Fruit fly (Drosophila melanogaster) whole organism, embryonic: Measurements from ENCODE around the gene CG3748.

ENCODE experiments used
- BtbVII ChIP-seq: fragments of 200-800 bp; sonication (Bioruptor generic); optimal IDR thresholded peaks from 3 replicates; lab custom pipeline; 2017; ENCODE audit warnings: missing biosample characterization, mild to moderate bottlenecking, missing genetic modification characterization
- CG11085 ChIP-seq: fragments of 200-800 bp; sonication (Bioruptor generic); IDR thresholded peaks from 2 replicates; pipeline ENCODE4 v1.3.6; 2022; ENCODE audit warnings: missing biosample characterization, missing genetic modification characterization
- CG11247 ChIP-seq: fragments of 200-800 bp; sonication (Bioruptor generic); IDR thresholded peaks from 2 replicates; pipeline ENCODE4 v1.3.6; 2022; ENCODE audit warnings: missing biosample characterization, missing genetic modification characterization
- CG11560 ChIP-seq: fragments of 200-800 bp; sonication (Bioruptor generic); IDR thresholded peaks from 3 replicates; pipeline ENCODE4 v1.3.6; 2022; ENCODE audit warnings: missing biosample characterization, missing genetic modification characterization
- CG11723 ChIP-seq: fragments of 200-800 bp; sonication (Bioruptor generic); optimal IDR thresholded peaks from 2 replicates; lab custom pipeline; 2017; ENCODE audit warnings: missing biosample characterization, mild to moderate bottlenecking, missing genetic modification characterization
- CG12744 ChIP-seq: fragments of 200-800 bp; sonication (Bioruptor generic); optimal IDR thresholded peaks from 2 replicates; lab custom pipeline; 2016; ENCODE audit warnings: missing biosample characterization, missing genetic modification characterization
- CG13624 ChIP-seq: fragments of 200-800 bp; sonication (Bioruptor generic); optimal IDR thresholded peaks from 2 replicates; lab custom pipeline; 2016; ENCODE audit warnings: missing biosample characterization, missing genetic modification characterization
- CG14050 ChIP-seq: fragments of 200-800 bp; sonication (Bioruptor generic); IDR thresholded peaks from 3 replicates; pipeline ENCODE4 v1.3.6; 2022; ENCODE audit warnings: missing biosample characterization, missing genetic modification characterization
- CG15073 ChIP-seq: fragments of 200-800 bp; sonication (Bioruptor generic); optimal IDR thresholded peaks from 2 replicates; lab custom pipeline; 2016; ENCODE audit warnings: missing biosample characterization, missing genetic modification characterization
- CG17359 ChIP-seq: fragments of 200-800 bp; sonication (Bioruptor generic); optimal IDR thresholded peaks from 3 replicates; lab custom pipeline; 2018; ENCODE audit warnings: missing biosample characterization, mild to moderate bottlenecking, missing genetic modification characterization, moderate library complexity
- CG1792 ChIP-seq: fragments of 200-800 bp; sonication (Bioruptor generic); optimal IDR thresholded peaks from 2 replicates; lab custom pipeline; 2016; ENCODE audit warnings: missing biosample characterization, missing genetic modification characterization
- CG18764 ChIP-seq: fragments of 200-800 bp; sonication (Bioruptor generic); optimal IDR thresholded peaks from 3 replicates; lab custom pipeline; 2016; ENCODE audit warnings: missing biosample characterization, missing genetic modification characterization
- CG30403 ChIP-seq: fragments of 200-800 bp; sonication (Bioruptor generic); optimal IDR thresholded peaks from 3 replicates; lab custom pipeline; 2016; ENCODE audit warnings: missing biosample characterization, missing genetic modification characterization
- CG4328 ChIP-seq: fragments of 200-800 bp; sonication (Bioruptor generic); optimal IDR thresholded peaks from 3 replicates; lab custom pipeline; 2017; ENCODE audit warnings: missing biosample characterization, missing genetic modification reagents, missing genetic modification characterization
- CG6791 ChIP-seq: fragments of 200-800 bp; sonication (Bioruptor generic); IDR thresholded peaks from 3 replicates; pipeline ENCODE4 v1.3.6; 2022; ENCODE audit warnings: missing biosample characterization, missing genetic modification characterization; ENCODE audit not compliant: partially characterized antibody
- CG7786 ChIP-seq: fragments of 200-800 bp; sonication (Bioruptor generic); optimal IDR thresholded peaks from 2 replicates; lab custom pipeline; 2016; ENCODE audit warnings: missing biosample characterization, missing genetic modification characterization
- CG7928 ChIP-seq: fragments of 200-800 bp; sonication (Bioruptor generic); optimal IDR thresholded peaks from 2 replicates; lab custom pipeline; 2017; ENCODE audit warnings: missing biosample characterization, mild to moderate bottlenecking, missing genetic modification characterization
- D ChIP-seq, 2 experiments: fragments of 200-800 bp in 1 of 2; fragments of >200 bp in 1 of 2; sonication (Bioruptor generic) in 1 of 2; optimal IDR thresholded peaks; 2 replicates in 1 of 2; 3 replicates in 1 of 2; lab custom pipeline; 2017; ENCODE audit warnings: mild to moderate bottlenecking in 1 of 2, missing biosample characterization in 1 of 2, missing genetic modification characterization in 1 of 2, missing genetic modification reagents in 1 of 2
- D19A ChIP-seq: fragments of 200-800 bp; optimal IDR thresholded peaks from 3 replicates; lab custom pipeline; 2019; ENCODE audit warnings: missing biosample characterization, mild to moderate bottlenecking, missing genetic modification characterization, moderate library complexity
- Dbx ChIP-seq: fragments of 200-800 bp; sonication (Bioruptor generic); IDR thresholded peaks from 3 replicates; pipeline ENCODE4 v1.3.6; 2022; ENCODE audit warnings: missing biosample characterization, missing genetic modification characterization
- Dip3 ChIP-seq: fragments of 200-800 bp; sonication (Bioruptor generic); optimal IDR thresholded peaks from 3 replicates; lab custom pipeline; 2016; ENCODE audit warnings: missing biosample characterization, missing genetic modification characterization
- Dll ChIP-seq: fragments of 200-800 bp; sonication (Bioruptor generic); IDR thresholded peaks from 4 replicates; pipeline ENCODE4 v1.3.6; 2022; ENCODE audit warnings: missing biosample characterization, missing genetic modification characterization; ENCODE audit not compliant: partially characterized antibody
- HLH54F ChIP-seq: fragments of 200-800 bp; sonication (Bioruptor generic); optimal IDR thresholded peaks from 3 replicates; lab custom pipeline; 2016; ENCODE audit warnings: missing biosample characterization, missing genetic modification characterization
- Hr78 ChIP-seq, 2 experiments: fragments of 200-800 bp in 1 of 2; fragments of >200 bp in 1 of 2; sonication (Bioruptor generic) in 1 of 2; optimal IDR thresholded peaks; 2 replicates each; lab custom pipeline; 2017 to 2019; ENCODE audit warnings: missing biosample characterization in 2 of 2, missing genetic modification characterization in 2 of 2, mild to moderate bottlenecking in 1 of 2, moderate library complexity in 1 of 2
- Lim3 ChIP-seq: fragments of 200-800 bp; sonication (Bioruptor generic); IDR thresholded peaks from 2 replicates; pipeline ENCODE4 v1.3.6; 2022; ENCODE audit warnings: missing biosample characterization, missing genetic modification characterization
- Med ChIP-seq: fragments of 200-800 bp; sonication (Bioruptor generic); peaks from one replicate; lab custom pipeline; 2016; ENCODE audit warnings: missing biosample characterization, missing genetic modification characterization, mild to moderate bottlenecking, inconsistent platforms, moderate library complexity
- Mes4 ChIP-seq: fragments of 200-800 bp; sonication (Bioruptor generic); optimal IDR thresholded peaks from 2 replicates; lab custom pipeline; 2016; ENCODE audit warnings: missing biosample characterization, missing genetic modification characterization
- Myb ChIP-seq: fragments of 200-800 bp; sonication (Bioruptor generic); optimal IDR thresholded peaks from 2 replicates; lab custom pipeline; 2016; ENCODE audit warnings: missing biosample characterization, missing genetic modification characterization
- Pdp1 ChIP-seq, 2 experiments: fragments of 200-800 bp; sonication (Bioruptor generic); optimal IDR thresholded peaks; 3 replicates each; lab custom pipeline; 2016; ENCODE audit warnings: missing biosample characterization in 2 of 2, missing genetic modification characterization in 2 of 2, mild to moderate bottlenecking in 1 of 2, moderate library complexity in 1 of 2
- Spps ChIP-seq: fragments of 200-800 bp; sonication (Bioruptor generic); optimal IDR thresholded peaks from 2 replicates; lab custom pipeline; 2018; ENCODE audit warnings: missing biosample characterization, mild to moderate bottlenecking, missing genetic modification characterization
- Sry-β ChIP-seq: fragments of 200-800 bp; sonication (Bioruptor generic); optimal IDR thresholded peaks from 2 replicates; lab custom pipeline; 2018; ENCODE audit warnings: missing biosample characterization, mild to moderate bottlenecking, missing genetic modification characterization, moderate library complexity
- Tbp ChIP-seq: fragments of >200 bp; optimal IDR thresholded peaks from 2 replicates; lab custom pipeline; 2018; ENCODE audit warnings: missing biosample characterization, missing genetic modification characterization
- crc ChIP-seq: fragments of 200-800 bp; sonication (Bioruptor generic); optimal IDR thresholded peaks from 2 replicates; lab custom pipeline; 2016; ENCODE audit warnings: missing biosample characterization, missing genetic modification characterization
- croc ChIP-seq: fragments of 200-800 bp; sonication (Bioruptor generic); conservative IDR thresholded peaks from 3 replicates; pipeline ENCODE4 v1.3.6; 2022; ENCODE audit warnings: missing biosample characterization, missing genetic modification characterization
- dati ChIP-seq: fragments of 200-800 bp; sonication (Bioruptor generic); IDR thresholded peaks from 2 replicates; pipeline ENCODE4 v1.3.6; 2022; ENCODE audit warnings: missing biosample characterization, missing genetic modification characterization
- dysf ChIP-seq: fragments of 200-800 bp; sonication (Bioruptor generic); IDR thresholded peaks from 3 replicates; pipeline ENCODE4 v1.3.6; 2022; ENCODE audit warnings: missing biosample characterization, missing genetic modification characterization
- emc ChIP-seq: fragments of 200-800 bp; sonication (Bioruptor generic); optimal IDR thresholded peaks from 2 replicates; lab custom pipeline; 2016; ENCODE audit warnings: missing biosample characterization, missing genetic modification characterization
- ewg ChIP-seq: fragments of 200-800 bp; sonication (Bioruptor generic); optimal IDR thresholded peaks from 3 replicates; lab custom pipeline; 2017; ENCODE audit warnings: mild to moderate bottlenecking, missing biosample characterization, missing genetic modification reagents, missing genetic modification characterization
- eyg ChIP-seq: fragments of 200-800 bp; sonication (Bioruptor generic); optimal IDR thresholded peaks from 3 replicates; lab custom pipeline; 2016; ENCODE audit warnings: missing biosample characterization, missing genetic modification characterization
- h ChIP-seq: fragments of >200 bp; optimal IDR thresholded peaks from 2 replicates; lab custom pipeline; 2017
- ham ChIP-seq: fragments of 200-800 bp; sonication (Bioruptor generic); IDR thresholded peaks from 2 replicates; pipeline ENCODE4 v1.3.6; 2022; ENCODE audit warnings: missing biosample characterization, missing genetic modification characterization
- her ChIP-seq: fragments of 200-800 bp; sonication (Bioruptor generic); optimal IDR thresholded peaks from 2 replicates; lab custom pipeline; 2016; ENCODE audit warnings: missing biosample characterization, missing genetic modification characterization
- lola ChIP-seq, 3 experiments: fragments of >200 bp in 2 of 3; fragments of 200-800 bp in 1 of 3; sonication (Bioruptor generic) in 1 of 3; optimal IDR thresholded peaks; 2 replicates each; lab custom pipeline; 2017 to 2019; ENCODE audit warnings: missing biosample characterization in 3 of 3, missing genetic modification characterization in 3 of 3, mild to moderate bottlenecking in 1 of 3, moderate library complexity in 1 of 3
- nmo ChIP-seq: fragments of 200-800 bp; sonication (Bioruptor generic); optimal IDR thresholded peaks from 2 replicates; lab custom pipeline; 2018; ENCODE audit warnings: missing biosample characterization, mild to moderate bottlenecking, missing genetic modification characterization, moderate library complexity
- phol ChIP-seq: fragments of 200-800 bp; sonication (Bioruptor generic); optimal IDR thresholded peaks from 3 replicates; lab custom pipeline; 2018; ENCODE audit warnings: missing biosample characterization, mild to moderate bottlenecking, missing genetic modification characterization, moderate library complexity
- schlank ChIP-seq: fragments of 200-800 bp; sonication (Bioruptor generic); optimal IDR thresholded peaks from 2 replicates; lab custom pipeline; 2018; ENCODE audit warnings: missing biosample characterization, mild to moderate bottlenecking, missing genetic modification characterization
- sd ChIP-seq: fragments of 200-800 bp; sonication (Bioruptor generic); optimal IDR thresholded peaks from 3 replicates; lab custom pipeline; 2018; ENCODE audit warnings: missing biosample characterization, mild to moderate bottlenecking, missing genetic modification characterization, moderate library complexity
- tap ChIP-seq: fragments of 200-800 bp; optimal IDR thresholded peaks from 3 replicates; lab custom pipeline; 2019; ENCODE audit warnings: missing biosample characterization, mild to moderate bottlenecking, missing genetic modification characterization, moderate library complexity
- tio ChIP-seq: fragments of 200-800 bp; sonication (Bioruptor generic); optimal IDR thresholded peaks from 2 replicates; lab custom pipeline; 2017; ENCODE audit warnings: missing biosample characterization, missing genetic modification characterization, inconsistent platforms
- ttk ChIP-seq: fragments of 200-800 bp; sonication (Bioruptor generic); IDR thresholded peaks from 2 replicates; pipeline ENCODE4 v2.1.2; 2022; ENCODE audit warnings: missing biosample characterization, missing genetic modification characterization

The CG3748 gene

DNA sequence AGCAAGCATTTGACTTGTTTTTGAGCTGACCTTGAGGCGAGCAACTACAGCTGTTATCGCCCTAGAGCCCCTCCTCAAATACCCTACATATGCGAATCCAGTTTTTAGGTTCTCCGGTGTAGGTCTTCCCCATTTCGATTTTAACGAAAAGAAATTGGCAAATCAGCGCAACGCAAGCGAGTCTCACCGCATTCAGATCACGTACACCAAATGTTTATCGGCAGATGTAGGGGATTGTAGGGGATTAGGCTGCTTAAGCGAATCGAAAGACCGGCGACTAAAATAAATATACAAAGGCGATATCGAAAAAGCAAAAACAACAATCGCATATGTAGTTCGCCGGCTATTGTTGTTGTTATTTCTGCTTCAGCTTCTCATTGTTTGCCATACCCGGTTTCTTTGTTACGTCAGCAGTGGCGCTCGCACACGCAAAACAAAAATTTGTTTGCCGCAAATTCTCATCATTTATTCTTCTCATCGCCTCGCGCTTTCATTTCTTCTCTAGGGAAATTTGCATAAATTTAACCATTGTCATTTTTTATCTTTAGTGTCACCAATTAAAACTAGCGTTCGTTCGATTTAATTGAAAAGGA is 45.5 kb downstream of the CG3748 start (continued):
- TF ChIP-seq CG11560 (tag; lab: Robert Waterston, UW) (0 out of 3 replicates have a peak, but pooled peaks have one; percentile 20), CG18764 (GFP tag; lab: Kevin White, UChicago) (peak; percentile 14), CG11723 (GFP tag; lab: Kevin White, UChicago) (peak; percentile 5), Dbx (GFP tag; lab: Robert Waterston, UW) (peak; percentile 81), Med (GFP tag; lab: Kevin White, UChicago) (peak; percentile 98), CG13624 (GFP tag; lab: Kevin White, UChicago) (peak; percentile 82), her (GFP tag; lab: Kevin White, UChicago) (peak; percentile 85), CG30403 (peak; percentile 75), emc (GFP tag; lab: Kevin White, UChicago) (peak; percentile 85), CG6791 (GFP tag; lab: Robert Waterston, UW) (no peak), Pdp1 (GFP tag; optimal IDR thresholded peaks at IDR 0.05; lab: Kevin White, UChicago) (peak; percentile 63 to 91), sd (peak; percentile 69), CG17359 (tag; lab: Kevin White, UChicago) (peak; percentile 43), ewg (GFP tag; lab: Kevin White, UChicago) (no peak), CG15073 (GFP tag; lab: Kevin White, UChicago) (no peak), Myb (GFP tag; lab: Kevin White, UChicago) (peak; percentile 71), croc (GFP tag; lab: Robert Waterston, UW) (no peak), dysf (peak; percentile 87), D19A (tag; lab: Kevin White, UChicago) (no peak), h (lab: Kevin White, UChicago) (no peak), Sry-β (GFP tag; lab: Kevin White, UChicago) (no peak), CG4328 (no peak), BtbVII (GFP tag; lab: Kevin White, UChicago) (peak; percentile 55), schlank (tag; lab: Kevin White, UChicago) (peak; percentile 82), ham (no peak), CG14050 (GFP tag; lab: Robert Waterston, UW) (peak; percentile 50; the same call in 1 of the 3 replicates), HLH54F (GFP tag; lab: Kevin White, UChicago) (peak; percentile 82), Spps (tag; lab: Kevin White, UChicago) (no peak), CG11247 (GFP tag; lab: Robert Waterston, UW) (peak; percentile 74), Tbp (GFP tag; lab: Kevin White, UChicago) (no peak), ttk (GFP tag; lab: Robert Waterston, UW) (0 out of 2 replicates have a peak, but pooled peaks have one; percentile 16), CG7786 (GFP tag; lab: Kevin White, UChicago) (peak; percentile 86), lola (GFP tag; optimal IDR thresholded peaks at IDR 0.05; lab: Kevin White, UChicago) (no peak), Dip3 (GFP tag; lab: Kevin White, UChicago) (peak; percentile 91), tap (tag; lab: Kevin White, UChicago) (no peak), CG7928 (GFP tag; lab: Kevin White, UChicago) (no peak), crc (GFP tag; lab: Kevin White, UChicago) (peak; percentile 50), eyg (GFP tag; lab: Kevin White, UChicago) (peak; percentile 53), phol (tag; lab: Kevin White, UChicago) (peak; percentile 51), CG1792 (GFP tag; lab: Kevin White, UChicago) (peak; percentile 64), D (optimal IDR thresholded peaks at IDR 0.05; lab: Kevin White, UChicago) (no peak), D (GFP tag; optimal IDR thresholded peaks at IDR 0.05; lab: Kevin White, UChicago) (no peak), Mes4 (peak; percentile 45), CG11085 (GFP tag; lab: Robert Waterston, UW) (peak; percentile 49), nmo (GFP tag; lab: Kevin White, UChicago) (peak; percentile 49), tio (GFP tag; lab: Kevin White, UChicago) (no peak), dati (GFP tag; lab: Robert Waterston, UW) (no peak), Dll (no peak), Lim3 (GFP tag; lab: Robert Waterston, UW) (no peak), Hr78 (GFP tag; optimal IDR thresholded peaks at IDR 0.05; lab: Kevin White, UChicago) (no peak), CG12744 (GFP tag; lab: Kevin White, UChicago) (peak; percentile 38)
